Fruit fly (Drosophila melanogaster): ENCODE results near the gene CG33234.

Gene CG33234

DNA sequence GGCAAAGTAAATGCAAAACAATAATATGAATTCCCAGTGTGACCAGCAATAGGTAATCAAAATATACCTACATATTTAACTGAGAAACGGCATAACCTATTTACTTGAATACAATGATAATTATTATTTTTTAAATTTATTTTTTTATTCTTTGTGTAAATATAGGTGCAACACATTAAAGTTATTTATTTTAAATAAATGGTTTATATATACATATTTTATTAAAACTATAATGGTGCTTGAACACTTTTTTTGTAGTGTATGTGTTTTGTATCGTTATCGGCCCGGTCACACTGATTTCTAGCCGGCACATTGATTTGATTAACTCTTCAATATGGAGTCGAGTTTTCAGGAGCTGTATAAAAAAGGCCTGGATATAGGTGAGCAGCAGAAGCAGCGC lies 9.6 kb upstream of the CG33234 start, which contains the start of the genes ProRS-m, CG42304 and Snup (continued):
- TF ChIP-seq CG12769 (tag; optimal IDR thresholded peaks at IDR 0.05), result no peak
- peak; percentile 29 for TF ChIP-seq CG7556 (GFP tag; optimal IDR thresholded peaks at IDR 0.05)
- no peak for TF ChIP-seq CG14860 (GFP tag; IDR thresholded peaks at IDR 0.05; ENCODE audit: partially characterized antibody)
- TF ChIP-seq CG13424 (tag; optimal IDR thresholded peaks at IDR 0.05), result peak; percentile 53
- no peak for TF ChIP-seq Antp (GFP tag; optimal IDR thresholded peaks at IDR 0.05)
- TF ChIP-seq ac (GFP tag; optimal IDR thresholded peaks at IDR 0.05), result no peak
- TF ChIP-seq MBD-R2 (GFP tag; IDR thresholded peaks at IDR 0.05), result peak; percentile 71
- peak; percentile 25 for TF ChIP-seq CG1602 (GFP tag; optimal IDR thresholded peaks at IDR 0.05)
- peak; percentile 60 for TF ChIP-seq CG9797 (GFP tag; optimal IDR thresholded peaks at IDR 0.05)
- TF ChIP-seq CG15696 (tag; optimal IDR thresholded peaks at IDR 0.05), result peak; percentile 22
- TF ChIP-seq Drgx (GFP tag; IDR thresholded peaks at IDR 0.05), result no peak; the same call in 1 of the 2 replicates
- TF ChIP-seq CG14441 (GFP tag; IDR thresholded peaks at IDR 0.05), result peak; percentile 71
- TF ChIP-seq CG11247 (GFP tag; IDR thresholded peaks at IDR 0.05), result no peak
- TF ChIP-seq CG6689 (GFP tag; IDR thresholded peaks at IDR 0.05), result peak; percentile 79
- TF ChIP-seq crc (GFP tag; optimal IDR thresholded peaks at IDR 0.05), result no peak
- peak; percentile 53 for TF ChIP-seq sens (GFP tag)
- TF ChIP-seq CG8765 (GFP tag; IDR thresholded peaks at IDR 0.05), result no peak
- no peak for TF ChIP-seq CG2875 (GFP tag; optimal IDR thresholded peaks at IDR 0.05)
- TF ChIP-seq bigmax (GFP tag; optimal IDR thresholded peaks at IDR 0.05), result peak; percentile 73
- no peak for TF ChIP-seq salm (tag; optimal IDR thresholded peaks at IDR 0.05)
- TF ChIP-seq Awh (GFP tag; IDR thresholded peaks at IDR 0.05), result peak; percentile 82
- TF ChIP-seq CG4707 (GFP tag; optimal IDR thresholded peaks at IDR 0.05), result no peak
- TF ChIP-seq CG11695 (GFP tag; IDR thresholded peaks at IDR 0.05), result peak; percentile 50; the same call in 1 of the 3 replicates
- no peak for TF ChIP-seq pan (optimal IDR thresholded peaks at IDR 0.05)
- peak in 1 of 2 experiments; percentile 82 for TF ChIP-seq pan (GFP tag; optimal IDR thresholded peaks at IDR 0.05 in 1 of 2, IDR thresholded peaks at IDR 0.05 in 1 of 2)
- TF ChIP-seq pzg (GFP tag; optimal IDR thresholded peaks at IDR 0.05), result peak; percentile 18
- peak; percentile 26 for TF ChIP-seq Hmr (GFP tag; optimal IDR thresholded peaks at IDR 0.05)
- TF ChIP-seq CG4730 (GFP tag; IDR thresholded peaks at IDR 0.05), result peak; percentile 68; the same call in 1 of the 2 replicates
- peak; percentile 62 for TF ChIP-seq CG13287 (GFP tag; IDR thresholded peaks at IDR 0.05; ENCODE audit: partially characterized antibody)
- TF ChIP-seq CG16813 (GFP tag; IDR thresholded peaks at IDR 0.05; ENCODE audit: partially characterized antibody), result no peak
- TF ChIP-seq Atf-2 (GFP tag; optimal IDR thresholded peaks at IDR 0.05), result no peak
- no peak for TF ChIP-seq Nf-YB (GFP tag; optimal IDR thresholded peaks at IDR 0.05)
- no peak for TF ChIP-seq dati (GFP tag; IDR thresholded peaks at IDR 0.05)
- TF ChIP-seq CG18476 (GFP tag; optimal IDR thresholded peaks at IDR 0.05), result no peak
- 0 out of 2 replicates have a peak, but pooled peaks have one; percentile 19 for TF ChIP-seq CG31224 (GFP tag; IDR thresholded peaks at IDR 0.05)
- peak; percentile 73 for TF ChIP-seq ara (GFP tag; IDR thresholded peaks at IDR 0.05)
- peak; percentile 80 for TF ChIP-seq CG18262 (tag; optimal IDR thresholded peaks at IDR 0.05)
- no peak for TF ChIP-seq CG15601 (tag; optimal IDR thresholded peaks at IDR 0.05)
- TF ChIP-seq CG13123 (GFP tag; optimal IDR thresholded peaks at IDR 0.05), result no peak
- no peak for TF ChIP-seq amos (GFP tag; IDR thresholded peaks at IDR 0.05; ENCODE audit: partially characterized antibody)
- TF ChIP-seq phol (tag; optimal IDR thresholded peaks at IDR 0.05), result peak; percentile 88
- TF ChIP-seq CG2116 (GFP tag; optimal IDR thresholded peaks at IDR 0.05), result peak; percentile 41
- TF ChIP-seq CG14710 (tag; optimal IDR thresholded peaks at IDR 0.05), result peak; percentile 89
- peak; percentile 25 for TF ChIP-seq CG12659 (GFP tag; optimal IDR thresholded peaks at IDR 0.05)
- peak; percentile 13 for TF ChIP-seq Spps (tag; optimal IDR thresholded peaks at IDR 0.05)
- peak; percentile 52; the same call in 1 of the 2 replicates for TF ChIP-seq ap (GFP tag; IDR thresholded peaks at IDR 0.05)
- peak; percentile 64; the same call in 1 of the 2 replicates for TF ChIP-seq CG32767 (GFP tag; IDR thresholded peaks at IDR 0.05)
- TF ChIP-seq lola (GFP tag; optimal IDR thresholded peaks at IDR 0.05), result no peak
- peak; percentile 73 for TF ChIP-seq gsb-n (tag; optimal IDR thresholded peaks at IDR 0.05)
- peak in 1 of 2 experiments; percentile 23 for TF ChIP-seq tll (GFP tag; optimal IDR thresholded peaks at IDR 0.05)

Measured in whole organism, embryonic.